Fruit fly (Drosophila melanogaster) whole organism, adult: ENCODE measurements around the gene Klp67A.

Source experiments
- CG11617 ChIP-seq: fragments of 200-800 bp; sonication (Bioruptor generic); optimal IDR thresholded peaks from 2 replicates; lab custom pipeline; 2017; ENCODE audit warnings: mild to moderate bottlenecking, missing biosample characterization, missing genetic modification reagents, missing genetic modification characterization
- CG14711 ChIP-seq: fragments of 200-800 bp; sonication (Bioruptor generic); optimal IDR thresholded peaks from 2 replicates; lab custom pipeline; 2018; ENCODE audit warnings: missing biosample characterization, mild to moderate bottlenecking, missing genetic modification characterization, moderate library complexity
- CG1620 ChIP-seq: fragments of 200-800 bp; sonication (Bioruptor generic); optimal IDR thresholded peaks from 2 replicates; lab custom pipeline; 2016; ENCODE audit warnings: missing biosample characterization, missing genetic modification characterization
- CG5204 ChIP-seq: fragments of 200-800 bp; sonication (Bioruptor generic); optimal IDR thresholded peaks from 2 replicates; lab custom pipeline; 2016; ENCODE audit warnings: missing biosample characterization, missing genetic modification characterization
- CG7101 ChIP-seq: fragments of 200-800 bp; sonication (Bioruptor generic); optimal IDR thresholded peaks from 2 replicates; lab custom pipeline; 2018; ENCODE audit warnings: missing biosample characterization, mild to moderate bottlenecking, missing genetic modification characterization, moderate library complexity
- Crg-1 ChIP-seq: fragments of 200-800 bp; sonication (Bioruptor generic); optimal IDR thresholded peaks from 2 replicates; lab custom pipeline; 2016; ENCODE audit warnings: missing biosample characterization, missing genetic modification characterization
- bab1 ChIP-seq: fragments of 200-800 bp; sonication (Bioruptor generic); optimal IDR thresholded peaks from 3 replicates; lab custom pipeline; 2019; ENCODE audit warnings: missing biosample characterization, mild to moderate bottlenecking, missing genetic modification characterization, moderate library complexity
- cic ChIP-seq: fragments of 200-800 bp; sonication (Bioruptor generic); optimal IDR thresholded peaks from 2 replicates; lab custom pipeline; 2017; ENCODE audit warnings: missing biosample characterization, mild to moderate bottlenecking, missing genetic modification characterization, moderate library complexity
- ovo ChIP-seq: fragments of 200-800 bp; sonication (Bioruptor generic); optimal IDR thresholded peaks from 2 replicates; lab custom pipeline; 2016; ENCODE audit warnings: missing biosample characterization, missing genetic modification characterization
- tj ChIP-seq: fragments of 200-800 bp; sonication (Bioruptor generic); optimal IDR thresholded peaks from 3 replicates; lab custom pipeline; 2017; ENCODE audit warnings: missing biosample characterization, mild to moderate bottlenecking, missing genetic modification characterization, moderate library complexity
- toe ChIP-seq: fragments of 200-800 bp; sonication (Bioruptor generic); optimal IDR thresholded peaks from 2 replicates; lab custom pipeline; 2016; ENCODE audit warnings: missing biosample characterization, missing genetic modification characterization

dm6 chr3L:9375130-9375529 is 8.3 kb upstream of the Klp67A start, which contains the start of gene CG4461:
- TF ChIP-seq CG1620 (GFP tag; lab: Kevin White, UChicago) (no peak), CG7101 (tag; lab: Kevin White, UChicago) (no peak), CG14711 (tag; lab: Kevin White, UChicago) (no peak), cic (GFP tag; lab: Kevin White, UChicago) (no peak), Crg-1 (GFP tag; lab: Kevin White, UChicago) (no peak), CG5204 (GFP tag; lab: Kevin White, UChicago) (no peak), tj (GFP tag; lab: Kevin White, UChicago) (no peak), CG11617 (no peak), ovo (no peak), bab1 (GFP tag; lab: Kevin White, UChicago) (no peak), toe (GFP tag; lab: Kevin White, UChicago) (no peak)
